Worm (Caenorhabditis elegans) whole organism, L4 larva: Measurements from ENCODE around the gene EGAP1.5.
A peak's percentile ranks its signal among the peaks of the same experiment; 100 is the strongest.

Experiments used
- D1046.2 ChIP-seq: fragments of 200-800 bp; sonication (Bioruptor generic); IDR thresholded peaks from 2 replicates; pipeline ENCODE4 v1.3.6; 2022; ENCODE audit warnings: missing genetic modification characterization, missing compliant biosample characterization
- F26F4.8 ChIP-seq: fragments of 200-800 bp; sonication (Bioruptor generic); conservative IDR thresholded peaks from 2 replicates; pipeline ENCODE4 v1.3.6; 2022; ENCODE audit warnings: missing genetic modification characterization, missing compliant biosample characterization
- T26A8.4 ChIP-seq: fragments of 200-800 bp; sonication (Bioruptor generic); IDR thresholded peaks from 2 replicates; pipeline ENCODE4 v1.3.6; 2022; ENCODE audit warnings: missing genetic modification characterization, missing compliant biosample characterization
- Y48G9A.11 ChIP-seq: fragments of 200-800 bp; sonication (Bioruptor generic); IDR thresholded peaks from 2 replicates; pipeline ENCODE4 v1.3.6; 2022; ENCODE audit warnings: missing genetic modification reagents, missing genetic modification characterization, missing compliant biosample characterization
- Y75B8A.6 ChIP-seq: fragments of 200-800 bp; sonication (Bioruptor generic); IDR thresholded peaks from 2 replicates; pipeline ENCODE4 v1.3.6; 2022; ENCODE audit warnings: missing genetic modification reagents, missing genetic modification characterization, missing compliant biosample characterization
- aha-1 ChIP-seq: fragments of 150-350 bp; peaks from one replicate; lab custom pipeline; 2014; ENCODE audit warnings: missing biosample characterization, missing genetic modification characterization
- ama-1 ChIP-seq: fragments of 150-350 bp; optimal IDR thresholded peaks from 2 replicates; lab custom pipeline; 2014; ENCODE audit warnings: inconsistent platforms, mixed read lengths
- arid-1 ChIP-seq: fragments of 200-800 bp; sonication (Bioruptor generic); conservative IDR thresholded peaks from 2 replicates; pipeline ENCODE4 v1.3.6; 2022; ENCODE audit warnings: missing genetic modification reagents, missing genetic modification characterization, missing compliant biosample characterization
- ces-1 ChIP-seq: fragments of 150-350 bp; sonication (generic microtip); optimal IDR thresholded peaks from 4 replicates; lab custom pipeline; 2014; ENCODE audit warnings: missing biosample characterization, missing genetic modification reagents, missing genetic modification characterization
- cey-2 ChIP-seq: sonication (generic microtip); optimal IDR thresholded peaks from 3 replicates; lab custom pipeline; 2017; ENCODE audit warnings: missing genetic modification characterization, mild to moderate bottlenecking, missing compliant biosample characterization, antibody characterized with exemption, borderline replicate concordance; ENCODE audit not compliant: insufficient read depth
- daf-8 ChIP-seq: fragments of 200-800 bp; sonication (Bioruptor generic); IDR thresholded peaks from 2 replicates; pipeline ENCODE4 v1.3.6; 2022; ENCODE audit warnings: missing genetic modification characterization, missing compliant biosample characterization
- dmd-6 ChIP-seq: fragments of 200-800 bp; sonication (Bioruptor generic); IDR thresholded peaks from 2 replicates; pipeline ENCODE4 v1.3.6; 2022; ENCODE audit warnings: missing genetic modification reagents, missing genetic modification characterization, missing compliant biosample characterization
- dpl-1 ChIP-seq: fragments of 150-350 bp; optimal IDR thresholded peaks from 2 replicates; lab custom pipeline; 2014; ENCODE audit warnings: missing biosample characterization, missing genetic modification reagents, missing genetic modification characterization
- duxl-1 ChIP-seq: sonication (generic microtip); optimal IDR thresholded peaks from 2 replicates; lab custom pipeline; 2016; ENCODE audit warnings: mild to moderate bottlenecking, missing genetic modification characterization, moderate library complexity, missing compliant biosample characterization; ENCODE audit not compliant: poor library complexity
- dve-1 ChIP-seq: sonication (generic microtip); optimal IDR thresholded peaks from 2 replicates; lab custom pipeline; 2017; ENCODE audit warnings: antibody characterized with exemption, mild to moderate bottlenecking, missing genetic modification characterization, missing compliant biosample characterization; ENCODE audit not compliant: insufficient read depth
- egl-27 ChIP-seq: sonication (generic microtip); optimal IDR thresholded peaks from 3 replicates; lab custom pipeline; 2017; ENCODE audit warnings: missing biosample characterization, missing genetic modification reagents, missing genetic modification characterization
- fos-1 ChIP-seq: fragments of 150-350 bp; optimal IDR thresholded peaks from 2 replicates; lab custom pipeline; 2014; ENCODE audit warnings: missing biosample characterization, missing genetic modification characterization
- hif-1 ChIP-seq, 2 experiments: sonication (generic microtip); optimal IDR thresholded peaks; 2 replicates each; lab custom pipeline; 2016 to 2017; ENCODE audit warnings: missing compliant biosample characterization in 2 of 2, missing genetic modification characterization in 2 of 2, missing genetic modification reagents in 2 of 2, missing genotype in 2 of 2, mild to moderate bottlenecking in 1 of 2
- hlh-11 ChIP-seq: fragments of 200-800 bp; sonication (Bioruptor generic); optimal IDR thresholded peaks from 2 replicates; lab custom pipeline; 2018; ENCODE audit warnings: mild to moderate bottlenecking, missing genetic modification characterization, missing compliant biosample characterization
- hmg-1.1 ChIP-seq: fragments of 200-800 bp; sonication (Bioruptor generic); IDR thresholded peaks from 2 replicates; pipeline ENCODE4 v1.3.6; 2022; ENCODE audit warnings: missing genetic modification reagents, missing genetic modification characterization, missing compliant biosample characterization
- lim-7 ChIP-seq: fragments of 200-800 bp; sonication (Bioruptor generic); IDR thresholded peaks from 2 replicates; pipeline ENCODE4 v1.3.6; 2022; ENCODE audit warnings: missing genetic modification characterization, missing compliant biosample characterization
- lin-1 ChIP-seq: fragments of 200-800 bp; sonication (Bioruptor generic); IDR thresholded peaks from 2 replicates; pipeline ENCODE4 v1.3.6; 2022; ENCODE audit warnings: missing genetic modification reagents, missing genetic modification characterization, missing compliant biosample characterization
- lin-13 ChIP-seq: fragments of 150-350 bp; optimal IDR thresholded peaks from 2 replicates; lab custom pipeline; 2014; ENCODE audit warnings: missing biosample characterization, missing genetic modification reagents, missing genetic modification characterization
- lin-39 ChIP-seq: fragments of 150-350 bp; optimal IDR thresholded peaks from 2 replicates; lab custom pipeline; 2014; ENCODE audit warnings: missing biosample characterization, missing genetic modification reagents, missing genetic modification characterization
- lsy-2 ChIP-seq, 2 experiments: fragments of 150-350 bp in 1 of 2; sonication (generic microtip) in 1 of 2; optimal IDR thresholded peaks; 2 replicates each; lab custom pipeline; 2014 to 2017; ENCODE audit warnings: missing biosample characterization in 2 of 2, missing genetic modification characterization in 2 of 2
- madf-9 ChIP-seq: fragments of 200-800 bp; sonication (Bioruptor generic); conservative IDR thresholded peaks from 2 replicates; pipeline ENCODE4 v1.3.6; 2022; ENCODE audit warnings: missing genetic modification reagents, missing genetic modification characterization, missing compliant biosample characterization
- mdt-29 ChIP-seq: fragments of 200-800 bp; sonication (Bioruptor generic); IDR thresholded peaks from 2 replicates; pipeline ENCODE4 v1.3.6; 2022; ENCODE audit warnings: missing genetic modification reagents, missing genetic modification characterization, missing compliant biosample characterization
- nhr-10 ChIP-seq: fragments of 150-350 bp; optimal IDR thresholded peaks from 2 replicates; lab custom pipeline; 2014; ENCODE audit warnings: missing biosample characterization, missing genetic modification characterization
- nhr-102 ChIP-seq: sonication (generic microtip); optimal IDR thresholded peaks from 2 replicates; lab custom pipeline; 2016; ENCODE audit warnings: mild to moderate bottlenecking, missing genetic modification characterization, moderate library complexity, missing compliant biosample characterization
- nhr-41 ChIP-seq: fragments of 200-800 bp; sonication (Bioruptor generic); IDR thresholded peaks from 2 replicates; pipeline ENCODE4 v1.3.6; 2022; ENCODE audit warnings: missing genetic modification reagents, missing genetic modification characterization, missing compliant biosample characterization
- nhr-6 ChIP-seq: fragments of 150-350 bp; optimal IDR thresholded peaks from 2 replicates; lab custom pipeline; 2014; ENCODE audit warnings: missing biosample characterization, missing genetic modification characterization
- php-3 ChIP-seq: fragments of 200-800 bp; sonication (Bioruptor generic); IDR thresholded peaks from 2 replicates; pipeline ENCODE4 v1.3.6; 2022; ENCODE audit warnings: missing genetic modification reagents, missing genetic modification characterization, missing compliant biosample characterization
- rbr-2 ChIP-seq: sonication (generic microtip); optimal IDR thresholded peaks from 2 replicates; lab custom pipeline; 2016; ENCODE audit warnings: missing genotype, missing genetic modification characterization, missing compliant biosample characterization
- set-16 ChIP-seq: fragments of 200-800 bp; sonication (Bioruptor generic); IDR thresholded peaks from 2 replicates; pipeline ENCODE4 v1.3.6; 2022; ENCODE audit warnings: missing genetic modification reagents, missing genetic modification characterization, missing compliant biosample characterization
- skn-1 ChIP-seq: fragments of 150-350 bp; optimal IDR thresholded peaks from 2 replicates; lab custom pipeline; 2014; ENCODE audit warnings: missing biosample characterization, missing genetic modification characterization
- snpc-1.2 ChIP-seq: fragments of 200-800 bp; sonication (Bioruptor generic); IDR thresholded peaks from 2 replicates; pipeline ENCODE4 v1.3.6; 2022; ENCODE audit warnings: missing genetic modification reagents, missing genetic modification characterization, missing compliant biosample characterization
- unc-130 ChIP-seq: sonication (generic microtip); optimal IDR thresholded peaks from 2 replicates; lab custom pipeline; 2016; ENCODE audit warnings: missing genetic modification reagents, missing genetic modification characterization, missing compliant biosample characterization
- vab-7 ChIP-seq: fragments of 200-800 bp; sonication (Bioruptor generic); IDR thresholded peaks from 2 replicates; pipeline ENCODE4 v1.3.6; 2022; ENCODE audit warnings: missing genetic modification reagents, missing genetic modification characterization, missing compliant biosample characterization
- zfp-2 ChIP-seq: sonication (generic microtip); optimal IDR thresholded peaks from 2 replicates; lab custom pipeline; 2016; ENCODE audit warnings: mild to moderate bottlenecking, missing genetic modification characterization, missing compliant biosample characterization
- zfp-3 ChIP-seq: fragments of 200-800 bp; sonication (Bioruptor generic); conservative IDR thresholded peaks from 2 replicates; pipeline ENCODE4 v1.3.6; 2022; ENCODE audit warnings: missing genetic modification reagents, missing genetic modification characterization, missing compliant biosample characterization
- zip-11 ChIP-seq: fragments of 200-800 bp; sonication (Bioruptor generic); IDR thresholded peaks from 2 replicates; pipeline ENCODE4 v1.3.6; 2022; ENCODE audit warnings: missing genetic modification characterization, missing compliant biosample characterization
- ztf-11 ChIP-seq: fragments of 150-350 bp; optimal IDR thresholded peaks from 2 replicates; lab custom pipeline; 2014; ENCODE audit warnings: missing biosample characterization, missing genetic modification characterization

Gene EGAP1.5

DNA sequence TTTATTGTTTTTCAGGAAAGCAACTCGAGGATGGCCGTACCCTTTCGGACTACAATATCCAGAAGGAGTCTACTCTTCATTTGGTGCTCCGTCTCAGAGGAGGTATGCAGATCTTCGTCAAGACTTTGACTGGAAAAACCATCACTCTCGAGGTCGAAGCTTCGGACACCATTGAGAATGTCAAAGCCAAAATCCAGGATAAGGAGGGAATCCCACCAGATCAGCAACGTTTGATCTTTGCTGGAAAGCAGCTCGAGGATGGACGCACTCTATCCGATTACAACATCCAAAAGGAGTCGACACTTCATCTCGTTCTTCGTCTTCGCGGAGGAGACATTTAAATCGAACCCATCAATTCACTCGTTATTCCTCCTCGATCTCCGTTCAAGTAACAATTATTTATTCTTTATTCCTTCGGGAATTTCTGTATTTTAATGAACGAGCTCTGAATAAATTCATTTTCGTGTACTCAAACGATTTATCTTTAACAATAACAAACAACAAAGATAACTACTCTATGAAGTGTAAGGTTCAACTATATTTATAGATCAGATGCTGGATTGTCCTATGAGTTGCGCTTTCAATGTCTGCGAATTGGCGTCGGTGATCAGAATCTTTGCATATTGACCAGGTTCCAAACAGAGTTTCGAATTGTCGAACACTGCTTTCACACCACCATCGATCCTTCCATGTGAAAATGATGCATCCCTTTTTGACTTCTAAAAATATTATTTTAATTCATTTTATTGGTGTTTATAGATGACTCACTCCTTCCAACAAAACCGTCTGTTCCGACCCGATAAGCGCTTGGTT is 12.1 kb downstream of the EGAP1.5 start (continued):
- TF ChIP-seq hmg-1.1 (GFP tag; lab: Robert Waterston, UW) (peak; percentile 29), hif-1 (tag; optimal IDR thresholded peaks at IDR 0.05; lab: Kevin White, UChicago) (peak in 1 of 2 experiments; percentile 2), nhr-10 (tag; lab: Kevin White, UChicago) (peak; percentile 79), Y48G9A.11 (GFP tag; lab: Robert Waterston, UW) (peak; percentile 25), lsy-2 (tag; optimal IDR thresholded peaks at IDR 0.05; lab: Kevin White, UChicago) (peak; percentile 41 to 69), dve-1 (tag; lab: Kevin White, UChicago) (peak; percentile 82), Y75B8A.6 (GFP tag; lab: Robert Waterston, UW) (peak; percentile 75)

DNA sequence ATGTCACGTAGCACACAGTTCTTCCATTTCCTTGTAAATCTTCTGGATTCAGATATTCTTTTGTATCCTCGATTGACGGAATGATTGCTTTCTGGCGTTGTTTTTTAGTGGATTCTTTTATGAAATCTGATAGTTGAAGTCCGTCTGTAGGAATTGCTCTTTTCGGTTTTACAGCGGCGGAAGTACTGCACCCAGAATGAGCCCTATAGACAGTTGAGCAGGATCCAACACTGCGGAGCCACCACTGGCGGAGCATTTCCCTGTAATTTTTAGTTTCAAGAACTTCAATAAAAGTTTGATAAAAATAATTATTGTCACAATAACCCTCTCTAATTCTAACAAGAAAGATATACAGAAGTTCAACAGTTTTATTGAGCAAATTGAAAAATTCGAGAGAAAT is 14.3 kb downstream of the EGAP1.5 start, which contains the start of gene F25B5.5:
F25B5.5 (minus strand) TSS at position 260 of the 400 bp plus-strand sequence.
- TF ChIP-seq zfp-3 (GFP tag; lab: Robert Waterston, UW), result peak; percentile 81
- 0 out of 2 replicates have a peak, but pooled peaks have one; percentile 29 for TF ChIP-seq snpc-1.2 (GFP tag; lab: Robert Waterston, UW)
- no peak for TF ChIP-seq hmg-1.1 (GFP tag; lab: Robert Waterston, UW)
- TF ChIP-seq php-3, result 0 out of 2 replicates have a peak, but pooled peaks have one; percentile 14
- 0 out of 2 replicates have a peak, but pooled peaks have one; percentile 13 for TF ChIP-seq lin-1
- peak; percentile 65; the same call in 1 of the 2 replicates for TF ChIP-seq T26A8.4 (GFP tag; lab: Robert Waterston, UW)

DNA sequence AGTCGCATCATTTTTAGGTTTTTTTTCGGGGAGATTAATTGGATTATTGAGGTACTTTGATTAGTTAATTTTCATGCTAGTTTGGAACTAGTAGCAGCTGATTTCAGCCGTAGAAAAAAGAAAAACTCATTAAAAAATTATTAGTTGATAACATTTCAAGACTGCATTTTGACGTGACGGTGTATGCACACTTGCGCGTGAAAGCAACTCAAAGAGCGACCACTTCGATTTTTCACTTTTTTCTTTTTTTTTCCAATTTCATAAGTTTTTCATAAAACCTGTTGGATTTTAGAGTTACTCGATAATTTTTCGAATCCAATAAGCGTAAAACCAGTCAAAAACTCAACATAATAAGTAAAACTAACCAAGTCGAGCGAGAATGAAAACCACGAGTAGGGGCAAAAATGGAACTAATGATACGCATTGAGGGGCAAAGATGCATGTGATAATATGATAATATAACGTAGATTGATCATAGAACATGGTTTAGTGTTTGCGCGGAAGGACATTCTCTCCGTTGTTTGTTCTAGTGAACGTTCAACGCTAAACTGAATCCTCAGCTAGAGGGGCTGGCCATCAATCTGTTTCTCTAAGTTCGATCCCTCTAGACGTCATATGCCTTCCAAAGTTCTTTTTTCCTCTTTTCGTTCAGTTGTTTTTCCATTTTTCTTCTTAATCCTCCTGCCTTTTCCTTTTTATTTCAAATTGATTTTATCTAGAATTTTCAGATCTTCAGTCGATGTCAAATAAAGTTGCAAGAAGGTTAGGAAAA is 16.8 kb downstream of the EGAP1.5 start, which contains the start of the genes F25B5.6 and F25B5.3:
F25B5.6 (minus strand) TSS at position 572 of the 772 bp plus-strand sequence.
F25B5.3 (plus strand) TSS at position 722 of the 772 bp plus-strand sequence.
- TF ChIP-seq nhr-41 (GFP tag; lab: Robert Waterston, UW) (no peak), duxl-1 (tag; lab: Kevin White, UChicago) (no peak), hmg-1.1 (GFP tag; lab: Robert Waterston, UW) (no peak), Y48G9A.11 (GFP tag; lab: Robert Waterston, UW) (no peak), lin-1 (no peak), php-3 (no peak), egl-27 (tag; lab: Kevin White, UChicago) (no peak), arid-1 (GFP tag; lab: Robert Waterston, UW) (0 out of 2 replicates have a peak, but pooled peaks have one; percentile 7), zip-11 (GFP tag; lab: Robert Waterston, UW) (no peak), T26A8.4 (GFP tag; lab: Robert Waterston, UW) (no peak), D1046.2 (no peak), dmd-6 (no peak), lin-39 (tag; lab: Kevin White, UChicago) (no peak), skn-1 (tag; lab: Kevin White, UChicago) (no peak), madf-9 (no peak), F26F4.8 (GFP tag; lab: Robert Waterston, UW) (no peak), ama-1 (no peak), set-16 (no peak), unc-130 (GFP tag; lab: Kevin White, UChicago) (no peak), ztf-11 (tag; lab: Kevin White, UChicago) (no peak), zfp-2 (tag; lab: Kevin White, UChicago) (no peak), fos-1 (tag; lab: Kevin White, UChicago) (no peak), aha-1 (peak; percentile 75), rbr-2 (tag; lab: Kevin White, UChicago) (no peak), ces-1 (no peak), dpl-1 (GFP tag; lab: Kevin White, UChicago) (no peak), dve-1 (tag; lab: Kevin White, UChicago) (peak; percentile 8), lim-7 (GFP tag; lab: Robert Waterston, UW) (no peak), cey-2 (no peak), daf-8 (no peak), vab-7 (no peak), hlh-11 (tag; lab: Kevin White, UChicago) (peak; percentile 44), mdt-29 (GFP tag; lab: Robert Waterston, UW) (no peak), lin-13 (GFP tag; lab: Kevin White, UChicago) (no peak), nhr-6 (no peak), nhr-102 (tag; lab: Kevin White, UChicago) (no peak)
